Worm (Caenorhabditis elegans): ENCODE results near the gene zhit-2.

zhit-2 gene

DNA sequence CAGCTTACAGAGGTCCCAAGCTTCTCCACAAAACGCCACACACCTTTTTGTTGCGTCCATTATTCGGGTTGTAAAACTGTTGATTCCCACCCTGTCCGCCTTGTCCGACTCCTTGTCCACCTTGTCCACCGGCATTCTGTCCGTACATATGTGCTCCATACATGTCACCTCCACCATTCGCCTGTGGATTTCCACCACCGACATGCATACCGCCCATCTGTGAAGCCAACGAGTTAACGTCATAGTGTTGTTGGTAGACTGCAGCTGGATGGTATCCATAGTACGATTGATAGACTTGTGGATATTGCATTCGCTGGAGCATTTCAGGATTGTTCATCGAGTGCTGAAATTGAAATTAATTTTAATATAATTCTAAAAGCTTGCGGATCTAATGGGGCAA, 33.6 kb upstream of the zhit-2 start:
- TF ChIP-seq nhr-25 (tag; optimal IDR thresholded peaks at IDR 0.05) (no peak), elt-3 (tag; optimal IDR thresholded peaks at IDR 0.05) (no peak), alr-1 (tag; optimal IDR thresholded peaks at IDR 0.05) (no peak), F13H6.1 (tag; optimal IDR thresholded peaks at IDR 0.05) (no peak), sem-4 (tag; optimal IDR thresholded peaks at IDR 0.05) (no peak)

DNA sequence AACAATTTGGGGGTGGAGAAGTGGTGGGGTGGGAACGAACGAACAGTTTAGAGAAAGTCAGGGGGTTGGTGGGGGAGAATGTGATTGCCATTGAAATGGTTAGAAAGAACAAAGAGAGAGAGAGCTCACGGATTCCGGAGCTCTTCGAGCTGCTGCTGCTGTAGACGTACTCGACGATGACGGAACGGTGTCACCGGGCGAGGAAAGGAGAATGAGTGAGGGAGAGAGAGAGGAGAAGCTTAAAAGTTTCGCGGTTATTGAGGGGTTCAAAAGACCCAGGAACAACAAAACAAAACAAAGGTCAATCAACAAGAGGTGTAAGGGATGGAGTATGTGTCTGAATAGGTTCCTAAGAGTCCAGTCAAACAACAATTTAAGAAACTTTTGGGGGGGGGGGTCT, 32.1 kb upstream of the zhit-2 start:
- TF ChIP-seq dmd-4 (tag; optimal IDR thresholded peaks at IDR 0.05) (no peak), blmp-1 (tag; optimal IDR thresholded peaks at IDR 0.05; ENCODE audit: insufficient read depth) (no peak), ztf-4 (tag; optimal IDR thresholded peaks at IDR 0.05) (no peak), skn-1 (tag; optimal IDR thresholded peaks at IDR 0.05) (no peak), nhr-237 (tag; optimal IDR thresholded peaks at IDR 0.05) (no peak), alr-1 (tag; optimal IDR thresholded peaks at IDR 0.05) (no peak), R02D3.7 (tag; optimal IDR thresholded peaks at IDR 0.05) (no peak), ama-1 (optimal IDR thresholded peaks at IDR 0.05) (no peak), ZK546.5 (tag; optimal IDR thresholded peaks at IDR 0.05) (no peak), F13H6.1 (tag; optimal IDR thresholded peaks at IDR 0.05) (no peak), nhr-25 (tag; optimal IDR thresholded peaks at IDR 0.05) (no peak), fos-1 (tag; optimal IDR thresholded peaks at IDR 0.05) (no peak), nhr-10 (tag; optimal IDR thresholded peaks at IDR 0.05) (no peak), elt-3 (tag; optimal IDR thresholded peaks at IDR 0.05) (no peak), ztf-1 (GFP tag; conservative IDR thresholded peaks at IDR 0.05) (no peak), sma-9 (GFP tag; optimal IDR thresholded peaks at IDR 0.05) (no peak), sma-9 (tag; optimal IDR thresholded peaks at IDR 0.05) (no peak)

DNA sequence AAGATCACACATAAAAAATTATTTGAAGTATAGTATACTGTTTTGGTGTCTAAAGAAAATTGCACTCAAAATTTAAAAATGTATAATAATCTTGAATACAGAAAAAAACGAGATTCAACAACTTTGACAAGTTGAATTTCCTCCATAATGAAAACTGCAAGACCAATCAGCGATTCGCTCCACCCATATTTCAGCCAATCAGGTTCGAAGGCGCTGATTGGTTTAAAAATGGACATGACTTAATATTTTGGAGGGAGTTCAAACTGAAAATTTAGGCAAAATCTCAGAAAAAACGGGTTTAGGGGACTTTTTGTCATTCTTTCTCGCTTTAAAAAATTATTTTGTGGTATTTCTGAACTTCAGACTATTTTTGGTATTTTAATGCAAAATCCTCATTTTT, 31.5 kb upstream of the zhit-2 start:
- TF ChIP-seq nhr-6 (tag; optimal IDR thresholded peaks at IDR 0.05) (no peak), lsy-2 (tag; optimal IDR thresholded peaks at IDR 0.05) (peak in 1 of 2 experiments; percentile 5)

DNA sequence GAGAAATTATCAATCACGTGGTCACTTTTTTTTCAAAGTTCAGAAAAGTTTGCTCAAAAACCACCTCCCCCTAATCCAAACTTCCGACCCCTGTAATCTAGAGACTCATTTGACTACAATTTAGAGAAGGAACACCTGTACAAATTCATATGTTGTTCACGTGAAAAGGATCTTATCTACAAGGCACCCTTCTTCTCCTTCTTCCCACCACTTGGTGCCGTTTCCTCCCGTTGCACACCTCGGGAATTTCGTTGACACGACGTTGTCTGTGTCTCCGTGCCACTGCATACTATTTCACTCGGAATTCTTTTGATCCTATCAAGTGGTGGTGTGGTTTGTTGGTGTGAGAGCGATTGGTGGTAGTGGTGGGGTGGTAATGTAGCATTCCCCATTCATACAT, 30.3 kb upstream of the zhit-2 start:
- TF ChIP-seq ceh-16 (tag; optimal IDR thresholded peaks at IDR 0.05) (peak; percentile 47), lsy-2 (tag; optimal IDR thresholded peaks at IDR 0.05) (no peak), lin-13 (GFP tag; optimal IDR thresholded peaks at IDR 0.05) (no peak), sma-9 (GFP tag; optimal IDR thresholded peaks at IDR 0.05) (peak; percentile 17), sma-9 (tag; optimal IDR thresholded peaks at IDR 0.05) (no peak)

DNA sequence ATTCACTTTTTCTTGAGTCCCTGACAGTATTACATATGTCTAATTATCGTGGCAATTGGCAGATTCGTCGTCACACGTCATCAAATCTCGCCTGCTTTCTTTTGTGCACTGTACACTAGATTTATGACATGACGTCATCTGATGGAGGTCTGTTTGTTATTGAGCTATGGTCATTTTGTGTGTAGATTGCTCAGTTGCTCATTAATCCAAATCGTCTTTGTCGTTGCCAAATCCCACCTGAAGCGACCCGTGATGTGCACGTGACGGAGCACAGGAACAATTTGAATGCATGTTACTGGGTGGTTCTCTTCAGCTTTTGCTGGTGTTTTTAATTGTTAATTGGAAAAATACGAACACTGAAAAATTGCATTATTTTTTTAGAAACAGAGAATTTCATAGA, 28.7 kb upstream of the zhit-2 start:
- no peak for TF ChIP-seq nhr-237 (tag; optimal IDR thresholded peaks at IDR 0.05)
- TF ChIP-seq lin-13 (GFP tag; optimal IDR thresholded peaks at IDR 0.05) = no peak
- no peak for TF ChIP-seq ztf-11 (tag; optimal IDR thresholded peaks at IDR 0.05)
- TF ChIP-seq lin-39 (tag; optimal IDR thresholded peaks at IDR 0.05) = no peak
- no peak for TF ChIP-seq lin-11 (tag; optimal IDR thresholded peaks at IDR 0.05)
- TF ChIP-seq egl-27 (tag; optimal IDR thresholded peaks at IDR 0.05) = no peak
- TF ChIP-seq nhr-129 (tag; optimal IDR thresholded peaks at IDR 0.05) = no peak
- TF ChIP-seq sma-9 (GFP tag; optimal IDR thresholded peaks at IDR 0.05) = no peak
- no peak for TF ChIP-seq sma-9 (tag; optimal IDR thresholded peaks at IDR 0.05)
- no peak for TF ChIP-seq ztf-4 (tag; optimal IDR thresholded peaks at IDR 0.05)

DNA sequence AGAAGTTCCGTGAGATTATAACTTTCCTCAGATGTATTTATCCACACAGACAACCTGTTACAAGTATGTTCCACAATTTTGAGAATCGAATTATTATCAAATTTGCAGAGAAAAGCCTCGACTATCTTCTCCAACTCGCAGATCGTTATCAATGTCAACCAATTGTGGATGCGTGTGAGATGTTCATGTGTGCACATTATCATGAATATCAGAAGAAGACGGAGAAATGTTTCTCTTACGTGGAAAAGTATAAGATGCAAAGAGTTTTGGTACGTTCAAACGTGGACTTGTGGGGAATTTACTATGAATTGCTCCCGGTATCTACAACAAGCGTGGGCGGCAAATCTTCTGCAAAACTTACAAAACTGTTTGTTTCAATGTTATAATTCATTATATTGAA, 26.9 kb upstream of the zhit-2 start:
- no peak for TF ChIP-seq ceh-82 (tag; optimal IDR thresholded peaks at IDR 0.05)
- TF ChIP-seq unc-55 (GFP tag; optimal IDR thresholded peaks at IDR 0.05) = no peak
- no peak for TF ChIP-seq F13H6.1 (tag; optimal IDR thresholded peaks at IDR 0.05)
- TF ChIP-seq skn-1 (tag; optimal IDR thresholded peaks at IDR 0.05) = no peak
- no peak for TF ChIP-seq mab-5 (tag; optimal IDR thresholded peaks at IDR 0.05)
- no peak for TF ChIP-seq crh-2 (tag; optimal IDR thresholded peaks at IDR 0.05)
- no peak for TF ChIP-seq nhr-25 (tag; optimal IDR thresholded peaks at IDR 0.05)
- TF ChIP-seq nhr-23 (tag; optimal IDR thresholded peaks at IDR 0.05) = no peak
- no peak for TF ChIP-seq sma-9 (GFP tag; optimal IDR thresholded peaks at IDR 0.05)
- no peak for TF ChIP-seq sma-9 (tag; optimal IDR thresholded peaks at IDR 0.05)
- no peak for TF ChIP-seq sem-4 (tag; optimal IDR thresholded peaks at IDR 0.05)
- TF ChIP-seq ama-1 (optimal IDR thresholded peaks at IDR 0.05) = no peak
- TF ChIP-seq ztf-11 (tag; optimal IDR thresholded peaks at IDR 0.05) = no peak
- no peak for TF ChIP-seq nhr-6 (tag; optimal IDR thresholded peaks at IDR 0.05)
- no peak for TF ChIP-seq nhr-21 (tag; optimal IDR thresholded peaks at IDR 0.05)
- TF ChIP-seq ZK546.5 (tag; optimal IDR thresholded peaks at IDR 0.05) = no peak
- no peak for TF ChIP-seq R02D3.7 (tag; optimal IDR thresholded peaks at IDR 0.05)

Measured in whole organism, L2 larva.